Fruit fly (Drosophila melanogaster): Measurements from ENCODE around the gene CG5039.
A peak's percentile ranks its signal among the peaks of the same experiment; 100 is the strongest.

CG5039 gene

DNA sequence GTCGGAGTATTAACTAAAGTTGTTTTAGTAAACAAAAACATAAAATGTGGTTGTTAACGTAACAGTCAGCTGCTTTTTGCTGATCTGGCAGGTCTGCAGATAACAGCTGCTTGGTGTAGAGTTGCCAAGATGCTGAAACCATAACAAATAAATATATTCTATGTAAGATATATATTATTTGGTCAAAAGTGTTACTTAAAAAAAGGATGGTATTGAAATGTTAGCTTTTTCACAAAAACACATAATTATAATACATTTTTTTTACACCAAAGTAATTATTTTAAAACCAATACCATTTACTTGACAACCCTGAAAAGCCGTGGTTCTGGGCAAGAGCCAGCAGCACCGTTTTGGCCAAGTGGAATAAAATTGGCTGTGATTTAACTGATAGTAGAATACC, 2.0 kb downstream of the CG5039 start, which contains the start of the genes CG4743 and Idh3g (continued):
- TF ChIP-seq hb (GFP tag; IDR thresholded peaks at IDR 0.05; ENCODE audit: partially characterized antibody) (no peak), sens-2 (GFP tag; IDR thresholded peaks at IDR 0.05) (peak; percentile 94), MTF-1 (GFP tag; optimal IDR thresholded peaks at IDR 0.05; ENCODE audit: borderline replicate concordance) (peak; percentile 91), da (GFP tag; optimal IDR thresholded peaks at IDR 0.05) (peak; percentile 39), emc (GFP tag; optimal IDR thresholded peaks at IDR 0.05) (peak; percentile 51), H2.0 (GFP tag; IDR thresholded peaks at IDR 0.05) (peak; percentile 95), gsb-n (tag; optimal IDR thresholded peaks at IDR 0.05) (peak; percentile 99), CG6175 (GFP tag; IDR thresholded peaks at IDR 0.05) (peak; percentile 87), CG12744 (GFP tag; optimal IDR thresholded peaks at IDR 0.05) (peak; percentile 59), Ets65A (GFP tag) (peak; percentile 92), corto (GFP tag; optimal IDR thresholded peaks at IDR 0.05) (peak; percentile 92), cas (GFP tag; IDR thresholded peaks at IDR 0.05) (peak; percentile 91), aop (GFP tag; IDR thresholded peaks at IDR 0.05) (0 out of 2 replicates have a peak, but pooled peaks have one; percentile 5), Atf-2 (GFP tag; optimal IDR thresholded peaks at IDR 0.05) (peak; percentile 60), CG12155 (GFP tag; optimal IDR thresholded peaks at IDR 0.05) (peak; percentile 95), pho (GFP tag; optimal IDR thresholded peaks at IDR 0.05) (peak; percentile 75), Kr (GFP tag; optimal IDR thresholded peaks at IDR 0.05) (peak; percentile 32), pita (GFP tag; optimal IDR thresholded peaks at IDR 0.05) (no peak), mam (GFP tag; optimal IDR thresholded peaks at IDR 0.05) (peak; percentile 70), exex (tag; optimal IDR thresholded peaks at IDR 0.05) (peak; percentile 87), bowl (GFP tag; IDR thresholded peaks at IDR 0.05) (peak; percentile 91), esg (GFP tag; conservative IDR thresholded peaks at IDR 0.05) (peak; percentile 95), CG15269 (tag; optimal IDR thresholded peaks at IDR 0.05) (peak; percentile 97), Mes4 (GFP tag; optimal IDR thresholded peaks at IDR 0.05) (peak; percentile 77), CG5245 (GFP tag; optimal IDR thresholded peaks at IDR 0.05) (peak; percentile 95), CG9797 (GFP tag; optimal IDR thresholded peaks at IDR 0.05) (peak; percentile 50), CG6272 (GFP tag; IDR thresholded peaks at IDR 0.05) (peak; percentile 90), pnt (GFP tag; optimal IDR thresholded peaks at IDR 0.05) (peak; percentile 34), slp2 (GFP tag; optimal IDR thresholded peaks at IDR 0.05) (peak; percentile 47), B-H2 (GFP tag; optimal IDR thresholded peaks at IDR 0.05) (peak; percentile 98), pzg (GFP tag; optimal IDR thresholded peaks at IDR 0.05) (peak; percentile 54), Stat92E (GFP tag; optimal IDR thresholded peaks at IDR 0.05) (peak in 1 of 3 experiments; percentile 92), Usf (GFP tag; optimal IDR thresholded peaks at IDR 0.05) (peak; percentile 89), CG4707 (GFP tag; optimal IDR thresholded peaks at IDR 0.05) (peak; percentile 87), eve (GFP tag; optimal IDR thresholded peaks at IDR 0.05) (no peak), dm (GFP tag; optimal IDR thresholded peaks at IDR 0.05) (peak; percentile 57), CG11085 (GFP tag; IDR thresholded peaks at IDR 0.05) (peak; percentile 92), sima (GFP tag; optimal IDR thresholded peaks at IDR 0.05) (peak; percentile 22), CG8089 (GFP tag; optimal IDR thresholded peaks at IDR 0.05) (peak; percentile 61), inv (GFP tag; IDR thresholded peaks at IDR 0.05; ENCODE audit: partially characterized antibody) (no peak), CG4282 (GFP tag; optimal IDR thresholded peaks at IDR 0.05) (peak; percentile 20), HLH54F (GFP tag; optimal IDR thresholded peaks at IDR 0.05) (peak; percentile 79), CG6765 (GFP tag; optimal IDR thresholded peaks at IDR 0.05) (peak; percentile 92), HLH3B (GFP tag; IDR thresholded peaks at IDR 0.05) (peak; percentile 97), Sox102F (GFP tag; optimal IDR thresholded peaks at IDR 0.05) (peak; percentile 98), CG11504 (tag; optimal IDR thresholded peaks at IDR 0.05) (peak; percentile 96), CG10431 (GFP tag; optimal IDR thresholded peaks at IDR 0.05) (peak; percentile 90), CG11247 (GFP tag; IDR thresholded peaks at IDR 0.05) (peak; percentile 94), crol (GFP tag; IDR thresholded peaks at IDR 0.05) (peak; percentile 53; the same call in 1 of the 2 replicates), maf-S (GFP tag; optimal IDR thresholded peaks at IDR 0.05) (peak; percentile 79), CG4820 (GFP tag; optimal IDR thresholded peaks at IDR 0.05) (peak; percentile 96)

Data from whole organism, embryonic.